Fruit fly (Drosophila melanogaster): ENCODE measurements around the gene LPCAT.

The LPCAT gene

DNA sequence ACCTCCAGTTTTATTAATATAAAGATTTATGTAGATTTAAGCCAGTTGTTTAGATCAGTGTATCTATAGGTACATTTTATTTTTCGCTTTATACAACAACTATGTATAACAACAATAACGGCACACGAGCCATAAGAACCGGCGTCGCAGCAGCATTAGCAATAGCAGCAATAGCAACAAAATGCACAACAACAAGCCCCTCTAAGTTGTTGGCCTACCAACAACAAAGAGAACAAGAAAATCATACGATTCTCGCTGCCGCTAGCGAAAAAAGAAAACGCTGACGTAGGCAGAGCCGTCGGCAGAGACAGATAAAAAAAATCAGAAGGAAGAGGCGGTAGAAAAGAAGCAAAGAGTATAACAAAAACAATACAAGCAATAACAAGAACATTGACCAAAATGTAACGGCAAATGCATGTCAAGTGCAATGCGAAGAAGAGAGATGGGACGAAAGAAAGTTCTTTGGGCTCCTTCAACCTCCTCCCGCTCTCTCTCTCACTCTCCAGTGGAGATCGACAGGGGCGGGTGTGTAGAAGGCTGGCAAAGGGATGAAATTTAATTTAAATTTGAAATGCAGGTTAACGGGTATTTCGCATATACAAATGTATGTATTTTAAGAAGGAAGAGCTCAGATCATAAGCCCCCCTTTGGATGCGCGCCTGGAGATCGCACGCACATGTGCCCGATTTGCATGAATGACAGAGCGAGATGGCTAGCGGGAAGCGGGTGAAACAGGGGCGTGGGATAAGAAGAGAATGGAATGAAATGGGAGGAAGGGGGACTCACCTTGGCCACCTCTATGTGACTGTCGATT, 884 bp downstream of the LPCAT start:
- TF ChIP-seq CG6163 (GFP tag; IDR thresholded peaks at IDR 0.05) (peak; percentile 99), achi (GFP tag; optimal IDR thresholded peaks at IDR 0.05) (peak; percentile 98), Gug (GFP tag; IDR thresholded peaks at IDR 0.05) (peak; percentile 98), net (GFP tag; optimal IDR thresholded peaks at IDR 0.05) (peak; percentile 99), salr (GFP tag; optimal IDR thresholded peaks at IDR 0.05) (peak; percentile 98 to 99), lz (GFP tag; optimal IDR thresholded peaks at IDR 0.05) (peak; percentile 100), CG10631 (GFP tag; optimal IDR thresholded peaks at IDR 0.05) (peak; percentile 99), Ets21C (GFP tag; optimal IDR thresholded peaks at IDR 0.05) (peak; percentile 99), Lpt (GFP tag; optimal IDR thresholded peaks at IDR 0.05) (peak; percentile 99), CG8319 (GFP tag; optimal IDR thresholded peaks at IDR 0.05) (peak; percentile 99), Sox102F (GFP tag; optimal IDR thresholded peaks at IDR 0.05) (peak; percentile 100), CG10669 (GFP tag; optimal IDR thresholded peaks at IDR 0.05) (peak; percentile 99), CG4318 (GFP tag; optimal IDR thresholded peaks at IDR 0.05) (peak; percentile 99), Eip78C (GFP tag) (peak; percentile 100), topi (GFP tag; optimal IDR thresholded peaks at IDR 0.05) (peak; percentile 100), dac (GFP tag; optimal IDR thresholded peaks at IDR 0.05) (peak; percentile 99), eg (GFP tag; IDR thresholded peaks at IDR 0.05) (peak; percentile 99), esn (GFP tag; optimal IDR thresholded peaks at IDR 0.05) (peak; percentile 100), Met (GFP tag; optimal IDR thresholded peaks at IDR 0.05) (peak; percentile 100), CG34406 (GFP tag; optimal IDR thresholded peaks at IDR 0.05) (peak; percentile 99), CG31627 (GFP tag; optimal IDR thresholded peaks at IDR 0.05) (peak; percentile 100), OdsH (GFP tag; optimal IDR thresholded peaks at IDR 0.05) (peak; percentile 99), spab (GFP tag; optimal IDR thresholded peaks at IDR 0.05) (peak; percentile 98), CG15336 (GFP tag; IDR thresholded peaks at IDR 0.05) (peak; percentile 98), CG32006 (GFP tag; optimal IDR thresholded peaks at IDR 0.05) (peak; percentile 99), svp (GFP tag) (peak; percentile 100), CG16779 (tag; optimal IDR thresholded peaks at IDR 0.05) (peak; percentile 97), CG6808 (GFP tag; optimal IDR thresholded peaks at IDR 0.05) (peak; percentile 98), Blimp-1 (GFP tag; optimal IDR thresholded peaks at IDR 0.05) (peak; percentile 98), cyc (GFP tag; optimal IDR thresholded peaks at IDR 0.05) (peak; percentile 100), fd85E (GFP tag; optimal IDR thresholded peaks at IDR 0.05) (peak; percentile 96), Ets96B (tag; optimal IDR thresholded peaks at IDR 0.05) (peak; percentile 98), CG8632 (GFP tag; optimal IDR thresholded peaks at IDR 0.05) (peak; percentile 99), CG6792 (GFP tag; optimal IDR thresholded peaks at IDR 0.05) (peak; percentile 99), CG3919 (GFP tag; optimal IDR thresholded peaks at IDR 0.05) (peak; percentile 99), Hr4 (GFP tag; optimal IDR thresholded peaks at IDR 0.05) (peak; percentile 97), CG1621 (tag; optimal IDR thresholded peaks at IDR 0.05) (peak; percentile 99), CG11294 (GFP tag; IDR thresholded peaks at IDR 0.05) (peak; percentile 97), Hr39 (GFP tag; optimal IDR thresholded peaks at IDR 0.05) (peak; percentile 100), Sox15 (GFP tag; optimal IDR thresholded peaks at IDR 0.05) (peak; percentile 99), pdm3 (GFP tag; optimal IDR thresholded peaks at IDR 0.05) (peak; percentile 100), Smox (GFP tag; optimal IDR thresholded peaks at IDR 0.05) (peak; percentile 99), CG8119 (GFP tag; IDR thresholded peaks at IDR 0.05) (peak; percentile 98), CG6276 (GFP tag; optimal IDR thresholded peaks at IDR 0.05) (peak; percentile 98), ss (GFP tag; optimal IDR thresholded peaks at IDR 0.05) (peak; percentile 98), acj6 (GFP tag; optimal IDR thresholded peaks at IDR 0.05) (peak; percentile 99), Hr38 (GFP tag; optimal IDR thresholded peaks at IDR 0.05) (peak; percentile 83), CG11902 (GFP tag; optimal IDR thresholded peaks at IDR 0.05) (peak; percentile 99), Eip75B (GFP tag; optimal IDR thresholded peaks at IDR 0.05) (peak; percentile 99), fd59A (GFP tag; optimal IDR thresholded peaks at IDR 0.05) (peak; percentile 98), CG3032 (tag; optimal IDR thresholded peaks at IDR 0.05) (peak; percentile 99)
